Worm (Caenorhabditis elegans): ENCODE data around the gene F17C8.7.

ce11 chrIII:4766842-4767241 lies 31.3 kb downstream of the F17C8.7 start:
- TF ChIP-seq ets-7 (tag; optimal IDR thresholded peaks at IDR 0.05) (no peak), aly-1 (tag; optimal IDR thresholded peaks at IDR 0.05) (no peak), tra-4 (tag; optimal IDR thresholded peaks at IDR 0.05) (no peak), flt-1 (GFP tag; IDR thresholded peaks at IDR 0.05) (no peak), ama-1 (optimal IDR thresholded peaks at IDR 0.05) (no peak)

Data from whole organism, early embryonic.